Worm (Caenorhabditis elegans): ENCODE measurements around the gene Y94H6A.7.
A peak's percentile ranks its signal among the peaks of the same experiment; 100 is the strongest.

DNA sequence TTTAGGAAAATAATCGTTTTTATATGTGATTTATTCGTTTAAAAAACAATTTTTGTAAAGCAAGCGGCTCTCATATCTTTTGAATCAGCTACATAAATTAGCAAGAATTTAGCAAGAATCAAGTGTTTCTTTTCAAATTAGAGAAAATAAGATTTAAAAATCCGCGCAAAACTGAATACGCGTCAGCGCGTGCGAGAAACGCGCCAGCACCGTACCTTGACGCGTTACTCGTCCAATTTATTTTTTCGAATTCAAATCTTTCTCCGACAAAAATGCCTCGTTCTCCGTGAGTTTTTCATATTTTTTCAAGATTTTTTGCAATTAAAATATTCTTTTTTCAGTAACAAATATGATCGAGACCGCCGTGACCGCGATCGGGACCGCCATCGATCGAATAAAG is 40.1 kb downstream of the Y94H6A.7 start, which contains the start of gene Y94H6A.3:
- no peak for TF ChIP-seq F57C9.4 (tag; optimal IDR thresholded peaks at IDR 0.05)
- TF ChIP-seq let-607 (tag; optimal IDR thresholded peaks at IDR 0.05): peak in 1 of 2 experiments; percentile 48
- no peak for TF ChIP-seq ZK185.1 (tag; optimal IDR thresholded peaks at IDR 0.05; ENCODE audit: poor library complexity, severe bottlenecking)
- peak; percentile 79 for TF ChIP-seq B0336.3 (GFP tag; IDR thresholded peaks at IDR 0.05)
- peak; percentile 59 for TF ChIP-seq tbp1 (GFP tag; optimal IDR thresholded peaks at IDR 0.05)
- TF ChIP-seq unc-130 (GFP tag; optimal IDR thresholded peaks at IDR 0.05): no peak
- TF ChIP-seq ekl-4 (GFP tag; IDR thresholded peaks at IDR 0.05): peak; percentile 77
- TF ChIP-seq snpc-1.3 (tag; optimal IDR thresholded peaks at IDR 0.05; ENCODE audit: insufficient read depth): peak; percentile 26
- TF ChIP-seq F33H1.4 (GFP tag; IDR thresholded peaks at IDR 0.05): peak; percentile 76
- peak; percentile 17 for TF ChIP-seq atf-7 (tag; optimal IDR thresholded peaks at IDR 0.05)
- TF ChIP-seq dpl-1 (GFP tag; optimal IDR thresholded peaks at IDR 0.05): peak; percentile 88
- no peak for TF ChIP-seq sdz-38 (tag; optimal IDR thresholded peaks at IDR 0.05)
